Fruit fly (Drosophila melanogaster) whole organism, prepupa: Measurements from ENCODE around the gene Zn72D.
A peak's percentile ranks its signal among the peaks of the same experiment; 100 is the strongest.

Experiments used
- Blimp-1 ChIP-seq: fragments of 200-800 bp; sonication (Bioruptor generic); optimal IDR thresholded peaks from 3 replicates; lab custom pipeline; 2017; ENCODE audit warnings: missing biosample characterization, missing genetic modification characterization, mild to moderate bottlenecking, moderate library complexity, missing genetic modification reagents
- CG10631 ChIP-seq: fragments of 200-800 bp; sonication (Bioruptor generic); optimal IDR thresholded peaks from 2 replicates; lab custom pipeline; 2016; ENCODE audit warnings: missing biosample characterization, missing genetic modification characterization
- CG10669 ChIP-seq: fragments of 200-800 bp; sonication (Bioruptor generic); optimal IDR thresholded peaks from 3 replicates; lab custom pipeline; 2018; ENCODE audit warnings: missing biosample characterization, mild to moderate bottlenecking, missing genetic modification characterization, moderate library complexity
- CG11762 ChIP-seq: fragments of 200-800 bp; sonication (Bioruptor generic); optimal IDR thresholded peaks from 3 replicates; lab custom pipeline; 2016; ENCODE audit warnings: missing biosample characterization, missing genetic modification characterization; ENCODE audit not compliant: insufficient read depth
- CG11902 ChIP-seq: fragments of 200-800 bp; sonication (Bioruptor generic); optimal IDR thresholded peaks from 3 replicates; lab custom pipeline; 2016; ENCODE audit warnings: missing biosample characterization, missing genetic modification characterization
- CG15336 ChIP-seq: fragments of 200-800 bp; sonication (Bioruptor generic); IDR thresholded peaks from 2 replicates; pipeline ENCODE4 v1.3.6; 2022; ENCODE audit warnings: missing biosample characterization, missing genetic modification characterization
- CG1621 ChIP-seq: fragments of 200-800 bp; sonication (Bioruptor generic); optimal IDR thresholded peaks from 3 replicates; lab custom pipeline; 2018; ENCODE audit warnings: missing biosample characterization, mild to moderate bottlenecking, missing genetic modification characterization
- CG3032 ChIP-seq: fragments of 200-800 bp; optimal IDR thresholded peaks from 2 replicates; lab custom pipeline; 2019; ENCODE audit warnings: missing biosample characterization, mild to moderate bottlenecking, missing genetic modification characterization, moderate library complexity
- CG31627 ChIP-seq: fragments of 200-800 bp; sonication (Bioruptor generic); optimal IDR thresholded peaks from 3 replicates; lab custom pipeline; 2016; ENCODE audit warnings: missing biosample characterization, missing genetic modification characterization
- CG32006 ChIP-seq: fragments of 200-800 bp; sonication (Bioruptor generic); optimal IDR thresholded peaks from 3 replicates; lab custom pipeline; 2017; ENCODE audit warnings: missing biosample characterization, mild to moderate bottlenecking, missing genetic modification characterization
- CG34406 ChIP-seq: fragments of 200-800 bp; sonication (Bioruptor generic); optimal IDR thresholded peaks from 3 replicates; lab custom pipeline; 2016; ENCODE audit warnings: missing biosample characterization, missing genetic modification characterization
- CG3919 ChIP-seq: fragments of 200-800 bp; sonication (Bioruptor generic); optimal IDR thresholded peaks from 3 replicates; lab custom pipeline; 2016; ENCODE audit warnings: missing biosample characterization, missing genetic modification characterization
- CG4318 ChIP-seq: fragments of 200-800 bp; sonication (Bioruptor generic); optimal IDR thresholded peaks from 3 replicates; lab custom pipeline; 2017; ENCODE audit warnings: missing biosample characterization, mild to moderate bottlenecking, missing genetic modification characterization
- CG6163 ChIP-seq: fragments of 200-800 bp; sonication (Bioruptor generic); IDR thresholded peaks from 3 replicates; pipeline ENCODE4 v1.3.6; 2022; ENCODE audit warnings: missing biosample characterization, missing genetic modification characterization
- CG6854 ChIP-seq: fragments of 200-800 bp; sonication (Bioruptor generic); optimal IDR thresholded peaks from 2 replicates; lab custom pipeline; 2017; ENCODE audit warnings: missing biosample characterization, mild to moderate bottlenecking, missing genetic modification characterization
- CG7368 ChIP-seq: fragments of 200-800 bp; sonication (Bioruptor generic); optimal IDR thresholded peaks from 3 replicates; lab custom pipeline; 2016; ENCODE audit warnings: missing biosample characterization, missing genetic modification characterization
- CG8632 ChIP-seq: fragments of 200-800 bp; sonication (Bioruptor generic); optimal IDR thresholded peaks from 3 replicates; lab custom pipeline; 2016; ENCODE audit warnings: missing biosample characterization, missing genetic modification characterization
- CG9139 ChIP-seq: fragments of 200-800 bp; sonication (Bioruptor generic); optimal IDR thresholded peaks from 3 replicates; lab custom pipeline; 2017; ENCODE audit warnings: missing biosample characterization, mild to moderate bottlenecking, missing genetic modification characterization
- Eip93F ChIP-seq: fragments of 200-800 bp; sonication (Bioruptor generic); optimal IDR thresholded peaks from 2 replicates; lab custom pipeline; 2016; ENCODE audit warnings: missing biosample characterization, mild to moderate bottlenecking, missing genetic modification characterization
- Ets21C ChIP-seq: fragments of 200-800 bp; sonication (Bioruptor generic); optimal IDR thresholded peaks from 3 replicates; lab custom pipeline; 2016; ENCODE audit warnings: missing biosample characterization, missing genetic modification characterization
- Ets96B ChIP-seq: fragments of 200-800 bp; optimal IDR thresholded peaks from 2 replicates; lab custom pipeline; 2019; ENCODE audit warnings: missing biosample characterization, mild to moderate bottlenecking, missing genetic modification characterization, moderate library complexity
- Gug ChIP-seq: fragments of 200-800 bp; sonication (Bioruptor generic); IDR thresholded peaks from 2 replicates; pipeline ENCODE4 v1.3.6; 2022; ENCODE audit warnings: missing biosample characterization, missing genetic modification characterization
- Hr4 ChIP-seq: fragments of 200-800 bp; sonication (Bioruptor generic); optimal IDR thresholded peaks from 3 replicates; lab custom pipeline; 2016; ENCODE audit warnings: missing biosample characterization, missing genetic modification characterization
- Lpt ChIP-seq: fragments of 200-800 bp; sonication (Bioruptor generic); optimal IDR thresholded peaks from 3 replicates; lab custom pipeline; 2016; ENCODE audit warnings: missing biosample characterization, missing genetic modification characterization
- Smox ChIP-seq: fragments of 200-800 bp; sonication (Bioruptor generic); optimal IDR thresholded peaks from 3 replicates; lab custom pipeline; 2016; ENCODE audit warnings: missing biosample characterization, missing genetic modification characterization
- Sox14 ChIP-seq: fragments of 200-800 bp; sonication (Bioruptor generic); optimal IDR thresholded peaks from 3 replicates; lab custom pipeline; 2016; ENCODE audit warnings: missing biosample characterization, missing genetic modification characterization
- Sox15 ChIP-seq: fragments of 200-800 bp; sonication (Bioruptor generic); optimal IDR thresholded peaks from 3 replicates; lab custom pipeline; 2016; ENCODE audit warnings: missing biosample characterization, missing genetic modification characterization
- achi ChIP-seq: fragments of 200-800 bp; sonication (Bioruptor generic); optimal IDR thresholded peaks from 3 replicates; lab custom pipeline; 2016; ENCODE audit warnings: missing biosample characterization, missing genetic modification characterization
- cyc ChIP-seq: fragments of 200-800 bp; sonication (Bioruptor generic); optimal IDR thresholded peaks from 3 replicates; lab custom pipeline; 2016; ENCODE audit warnings: missing biosample characterization, missing genetic modification characterization
- dac ChIP-seq: fragments of 200-800 bp; sonication (Bioruptor generic); optimal IDR thresholded peaks from 2 replicates; lab custom pipeline; 2017; ENCODE audit warnings: missing biosample characterization, mild to moderate bottlenecking, missing genetic modification characterization
- dsx ChIP-seq: fragments of 200-800 bp; optimal IDR thresholded peaks from 3 replicates; lab custom pipeline; 2019; ENCODE audit warnings: missing biosample characterization, mild to moderate bottlenecking, missing genetic modification characterization, moderate library complexity; ENCODE audit not compliant: poor library complexity, severe bottlenecking
- eg ChIP-seq: fragments of 200-800 bp; sonication (Bioruptor generic); IDR thresholded peaks from 3 replicates; pipeline ENCODE4 v1.3.6; 2022; ENCODE audit warnings: missing biosample characterization, missing genetic modification characterization
- esn ChIP-seq: fragments of 200-800 bp; sonication (Bioruptor generic); optimal IDR thresholded peaks from 2 replicates; lab custom pipeline; 2016; ENCODE audit warnings: missing biosample characterization, mild to moderate bottlenecking, missing genetic modification characterization, moderate library complexity
- fd59A ChIP-seq: fragments of 200-800 bp; sonication (Bioruptor generic); optimal IDR thresholded peaks from 2 replicates; lab custom pipeline; 2017; ENCODE audit warnings: missing biosample characterization, mild to moderate bottlenecking, missing genetic modification characterization, missing genetic modification reagents
- fkh ChIP-seq: fragments of 200-800 bp; sonication (Bioruptor generic); optimal IDR thresholded peaks from 3 replicates; lab custom pipeline; 2017; ENCODE audit warnings: missing biosample characterization, mild to moderate bottlenecking, missing genetic modification characterization, moderate library complexity
- pdm3 ChIP-seq: fragments of 200-800 bp; sonication (Bioruptor generic); optimal IDR thresholded peaks from 3 replicates; lab custom pipeline; 2016; ENCODE audit warnings: missing biosample characterization, missing genetic modification characterization
- salr ChIP-seq, 2 experiments: fragments of 200-800 bp; sonication (Bioruptor generic); optimal IDR thresholded peaks; 3 replicates each; lab custom pipeline; 2016 to 2018; ENCODE audit warnings: missing biosample characterization in 2 of 2, missing genetic modification characterization in 2 of 2, mild to moderate bottlenecking in 1 of 2
- spab ChIP-seq: fragments of 200-800 bp; sonication (Bioruptor generic); optimal IDR thresholded peaks from 2 replicates; lab custom pipeline; 2017; ENCODE audit warnings: missing biosample characterization, mild to moderate bottlenecking, missing genetic modification characterization, missing genetic modification reagents
- ss ChIP-seq, 2 experiments: fragments of 200-800 bp; sonication (Bioruptor generic); optimal IDR thresholded peaks; 2 replicates in 1 of 2; 3 replicates in 1 of 2; lab custom pipeline; 2017 to 2018; ENCODE audit warnings: mild to moderate bottlenecking in 2 of 2, missing biosample characterization in 2 of 2, missing genetic modification characterization in 2 of 2, moderate library complexity in 1 of 2
- svp ChIP-seq: fragments of 200-800 bp; sonication (Bioruptor generic); peaks from one replicate; lab custom pipeline; 2016; ENCODE audit warnings: missing biosample characterization, missing genetic modification characterization
- topi ChIP-seq: fragments of 200-800 bp; sonication (Bioruptor generic); optimal IDR thresholded peaks from 3 replicates; lab custom pipeline; 2016; ENCODE audit warnings: missing biosample characterization, missing genetic modification characterization

The Zn72D gene

DNA sequence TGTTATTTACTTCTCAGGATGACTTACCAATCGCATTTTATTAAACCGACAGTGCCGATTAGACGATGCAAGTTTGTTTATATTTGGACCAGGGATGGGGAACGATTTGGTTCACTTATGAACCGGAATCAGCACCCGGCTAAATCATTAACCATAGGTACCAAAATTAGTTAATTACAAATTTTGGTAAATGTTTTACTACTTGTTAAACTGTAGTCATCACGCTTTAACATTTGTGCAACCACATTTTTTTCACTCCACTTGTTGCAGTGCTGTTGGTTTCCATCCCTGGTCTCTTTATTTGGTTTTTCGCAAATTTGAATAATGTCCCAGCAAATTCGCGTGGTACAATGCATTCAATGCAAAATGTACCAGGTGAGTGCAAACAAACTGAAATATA lies 6.9 kb downstream of the Zn72D start, which contains the start of the genes IntS9 and CG43295 (continued):
- TF ChIP-seq CG11902 (GFP tag; lab: Kevin White, UChicago), result peak; percentile 71
- no peak for TF ChIP-seq CG3919
- no peak for TF ChIP-seq CG4318 (GFP tag; lab: Kevin White, UChicago)
- TF ChIP-seq CG8632 (GFP tag; lab: Kevin White, UChicago), result peak; percentile 75
- TF ChIP-seq Hr4, result no peak
- TF ChIP-seq esn (GFP tag; lab: Kevin White, UChicago), result peak; percentile 93
- TF ChIP-seq Sox15, result peak; percentile 76
- peak; percentile 91 for TF ChIP-seq cyc (GFP tag; lab: Kevin White, UChicago)
- TF ChIP-seq Ets96B (tag; lab: Kevin White, UChicago), result peak; percentile 79
- no peak for TF ChIP-seq ss (GFP tag; optimal IDR thresholded peaks at IDR 0.05; lab: Kevin White, UChicago)
- TF ChIP-seq CG9139 (GFP tag; lab: Kevin White, UChicago), result no peak

DNA sequence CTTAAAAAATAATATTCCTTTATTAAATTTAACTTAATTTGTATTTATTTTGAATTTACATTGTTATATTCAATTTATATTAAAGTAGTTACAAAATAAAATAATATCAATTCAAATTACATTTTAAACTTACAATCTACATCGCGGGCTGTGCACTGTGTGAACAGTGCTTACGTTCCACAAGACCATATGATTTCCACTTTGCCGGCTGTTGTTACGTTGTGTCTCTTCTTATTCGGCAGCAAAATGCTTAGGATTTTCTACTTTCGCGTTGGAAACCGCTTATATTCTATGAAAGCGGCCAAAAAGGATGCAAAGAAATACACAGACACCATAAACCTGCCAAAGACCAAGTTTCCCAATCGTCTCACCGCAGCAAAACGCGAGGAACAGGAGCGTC lies 12.4 kb downstream of the Zn72D start, which contains the start of gene IleRS-m:
Gene IleRS-m, plus strand, starts transcription at position 222 of the 400 bp plus-strand sequence.
- TF ChIP-seq Ets21C (GFP tag; lab: Kevin White, UChicago), result no peak
- TF ChIP-seq dac (GFP tag; lab: Kevin White, UChicago), result no peak
- no peak for TF ChIP-seq fkh (GFP tag; lab: Kevin White, UChicago)
- no peak for TF ChIP-seq pdm3 (GFP tag; lab: Kevin White, UChicago)
- TF ChIP-seq spab, result no peak
- TF ChIP-seq CG11762 (GFP tag; lab: Kevin White, UChicago), result no peak
- no peak for TF ChIP-seq CG6854 (GFP tag; lab: Kevin White, UChicago)
- TF ChIP-seq CG4318 (GFP tag; lab: Kevin White, UChicago), result no peak
- no peak for TF ChIP-seq Eip93F (GFP tag; lab: Kevin White, UChicago)
- no peak for TF ChIP-seq topi (GFP tag; lab: Kevin White, UChicago)
- no peak for TF ChIP-seq svp (GFP tag; lab: Kevin White, UChicago)
- no peak for TF ChIP-seq CG7368 (GFP tag; lab: Kevin White, UChicago)
- TF ChIP-seq CG34406 (GFP tag; lab: Kevin White, UChicago), result no peak
- no peak for TF ChIP-seq CG1621 (tag; lab: Kevin White, UChicago)
- TF ChIP-seq CG15336 (GFP tag; lab: Robert Waterston, UW), result no peak
- TF ChIP-seq dsx (GFP tag; lab: Kevin White, UChicago), result no peak
- no peak for TF ChIP-seq CG8632 (GFP tag; lab: Kevin White, UChicago)
- no peak for TF ChIP-seq eg (GFP tag; lab: Robert Waterston, UW)
- TF ChIP-seq Gug (GFP tag; lab: Robert Waterston, UW), result no peak
- no peak for TF ChIP-seq CG32006 (GFP tag; lab: Kevin White, UChicago)

dm6 chr3L:16097393-16097884 lies 15.0 kb downstream of the Zn72D start, which contains the start of the genes CG13074 and ATPsynbetaL:
TSS of gene CG13074 (minus strand) at chr3L:16097493.
TSS of gene ATPsynbetaL (plus strand) at chr3L:16097834.
- no peak for TF ChIP-seq CG10631

- TF ChIP-seq CG4318 (GFP tag; lab: Kevin White, UChicago) (no peak), Sox14 (GFP tag; lab: Kevin White, UChicago) (peak; percentile 34), Smox (GFP tag; lab: Kevin White, UChicago) (no peak), Blimp-1 (GFP tag; lab: Kevin White, UChicago) (no peak), fkh (GFP tag; lab: Kevin White, UChicago) (peak; percentile 69), fd59A (GFP tag; lab: Kevin White, UChicago) (no peak), CG31627 (GFP tag; lab: Kevin White, UChicago) (no peak), Gug (GFP tag; lab: Robert Waterston, UW) (no peak), Hr4 (no peak), CG34406 (GFP tag; lab: Kevin White, UChicago) (no peak), Ets96B (tag; lab: Kevin White, UChicago) (no peak), CG10669 (GFP tag; lab: Kevin White, UChicago) (no peak), CG3032 (tag; lab: Kevin White, UChicago) (no peak), eg (GFP tag; lab: Robert Waterston, UW) (no peak), salr (GFP tag; optimal IDR thresholded peaks at IDR 0.05; lab: Kevin White, UChicago) (no peak), CG6163 (GFP tag; lab: Robert Waterston, UW) (no peak), CG6854 (GFP tag; lab: Kevin White, UChicago) (peak; percentile 53), cyc (GFP tag; lab: Kevin White, UChicago) (no peak), esn (GFP tag; lab: Kevin White, UChicago) (peak; percentile 5), Lpt (GFP tag; lab: Kevin White, UChicago) (no peak), achi (GFP tag; lab: Kevin White, UChicago) (no peak)
Measured at dm6 chr3L:16090330-16090803, 22.1 kb downstream of the Zn72D start, which contains the start of the genes CG5235 and ClC-c. TSS of gene CG5235 (minus strand) at chr3L:16090392. TSS of gene ClC-c (plus strand) at chr3L:16090454.
